Worm (Caenorhabditis elegans): Measurements from ENCODE around the gene trf-1.

The trf-1 gene

ce11 chrIII:13464493-13465362 is 34.5 kb downstream of the trf-1 start, which contains the start of gene kel-3 (continued):
- TF ChIP-seq snpc-1.3 (tag; optimal IDR thresholded peaks at IDR 0.05; ENCODE audit: insufficient read depth) (peak; percentile 90), snpc-4 (GFP tag; optimal IDR thresholded peaks at IDR 0.05) (no peak), snpc-4 (tag; optimal IDR thresholded peaks at IDR 0.05) (peak in 3 of 4 experiments; percentile 51 to 79 (median 56)), B0336.3 (GFP tag; IDR thresholded peaks at IDR 0.05) (peak; percentile 95), dpff-1 (tag; optimal IDR thresholded peaks at IDR 0.05) (peak; percentile 98), aptf-3 (GFP tag; IDR thresholded peaks at IDR 0.05) (peak; percentile 75), F23B12.7 (tag; optimal IDR thresholded peaks at IDR 0.05; ENCODE audit: insufficient read depth) (peak; percentile 73), egl-44 (GFP tag; IDR thresholded peaks at IDR 0.05) (0 out of 2 replicates have a peak, but pooled peaks have one; percentile 36), repo-1 (tag; optimal IDR thresholded peaks at IDR 0.05) (peak; percentile 98), ztf-25 (GFP tag; IDR thresholded peaks at IDR 0.05) (peak; percentile 80), C06A6.2 (GFP tag; conservative IDR thresholded peaks at IDR 0.05) (peak; percentile 73), ceh-100 (GFP tag; IDR thresholded peaks at IDR 0.05) (peak; percentile 76), ceh-40 (GFP tag; IDR thresholded peaks at IDR 0.05) (no peak), F37B4.10 (GFP tag; IDR thresholded peaks at IDR 0.05) (0 out of 2 replicates have a peak, but pooled peaks have one; percentile 57), nhr-90 (tag; optimal IDR thresholded peaks at IDR 0.05) (peak; percentile 80), zfh-2 (GFP tag; conservative IDR thresholded peaks at IDR 0.05) (no peak), B0019.2 (GFP tag; conservative IDR thresholded peaks at IDR 0.05) (0 out of 2 replicates have a peak, but pooled peaks have one; percentile 42), sea-2 (GFP tag; IDR thresholded peaks at IDR 0.05) (peak; percentile 66; the same call in 1 of the 2 replicates), F52B5.7 (tag; optimal IDR thresholded peaks at IDR 0.05) (peak; percentile 95), cebp-1 (GFP tag; IDR thresholded peaks at IDR 0.05) (no peak), cebp-1 (tag; optimal IDR thresholded peaks at IDR 0.05) (peak; percentile 78), let-526 (GFP tag; IDR thresholded peaks at IDR 0.05) (peak; percentile 82), rpc-1 (optimal IDR thresholded peaks at IDR 0.05) (no peak), rpc-1 (tag; optimal IDR thresholded peaks at IDR 0.05) (peak; percentile 11), unc-62 (GFP tag; optimal IDR thresholded peaks at IDR 0.05) (no peak), egrh-3 (GFP tag; IDR thresholded peaks at IDR 0.05) (0 out of 2 replicates have a peak, but pooled peaks have one; percentile 9), F49E8.2 (tag; optimal IDR thresholded peaks at IDR 0.05; ENCODE audit: insufficient read depth) (peak; percentile 99), rec-8 (tag; optimal IDR thresholded peaks at IDR 0.05) (peak; percentile 31 to 57), hlh-26 (GFP tag; conservative IDR thresholded peaks at IDR 0.05) (no peak), D2030.7 (GFP tag; IDR thresholded peaks at IDR 0.05) (peak; percentile 91), lag-1 (GFP tag; IDR thresholded peaks at IDR 0.05) (no peak), ets-4 (GFP tag; optimal IDR thresholded peaks at IDR 0.05) (peak; percentile 96), F57A8.1 (GFP tag; optimal IDR thresholded peaks at IDR 0.05) (peak; percentile 39), egl-18 (GFP tag; IDR thresholded peaks at IDR 0.05) (0 out of 2 replicates have a peak, but pooled peaks have one; percentile 73), zim-3 (tag; optimal IDR thresholded peaks at IDR 0.05) (peak; percentile 93), ztf-18 (tag; optimal IDR thresholded peaks at IDR 0.05) (peak; percentile 85), nhr-80 (tag; optimal IDR thresholded peaks at IDR 0.05) (peak; percentile 90), mes-4 (tag; optimal IDR thresholded peaks at IDR 0.05) (peak; percentile 54), madf-10 (tag; optimal IDR thresholded peaks at IDR 0.05) (peak; percentile 73), K11D2.4 (GFP tag; IDR thresholded peaks at IDR 0.05) (peak; percentile 77; the same call in 1 of the 2 replicates), ztf-28 (GFP tag; IDR thresholded peaks at IDR 0.05) (0 out of 2 replicates have a peak, but pooled peaks have one; percentile 47), Y53F4B.3 (GFP tag; IDR thresholded peaks at IDR 0.05) (no peak), akir-1 (GFP tag; optimal IDR thresholded peaks at IDR 0.05) (no peak), ztf-26 (tag; optimal IDR thresholded peaks at IDR 0.05) (peak; percentile 77), B0035.1 (tag; optimal IDR thresholded peaks at IDR 0.05) (peak; percentile 90), lsy-27 (tag; optimal IDR thresholded peaks at IDR 0.05; ENCODE audit: borderline replicate concordance, insufficient read depth) (no peak)
